Worm (Caenorhabditis elegans): ENCODE results near the gene Y15E3A.3.

The Y15E3A.3 gene

DNA sequence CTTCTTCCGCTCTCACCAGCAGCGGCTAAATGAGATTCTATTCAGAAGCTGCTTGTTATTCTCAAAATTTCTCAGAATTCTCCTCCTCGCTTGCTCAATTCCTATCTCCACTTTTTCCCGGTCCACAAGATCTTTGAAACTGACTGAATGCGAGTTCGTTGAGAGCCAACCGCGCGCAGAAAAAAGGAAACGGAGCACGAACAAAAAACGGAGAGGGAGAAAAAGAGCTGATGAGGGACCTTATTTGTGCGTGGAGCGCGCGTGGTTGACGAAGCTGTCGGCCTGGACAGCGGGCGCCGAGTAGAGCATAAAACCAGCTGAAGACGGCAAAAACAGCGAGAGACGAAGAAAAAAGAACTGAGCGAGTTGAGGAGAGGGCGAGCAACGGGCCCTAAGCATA is 16.5 kb upstream of the Y15E3A.3 start:
- TF ChIP-seq lin-11 (tag; optimal IDR thresholded peaks at IDR 0.05) (peak; percentile 20), egl-27 (tag; optimal IDR thresholded peaks at IDR 0.05) (no peak), mbf-1 (tag; optimal IDR thresholded peaks at IDR 0.05) (no peak), lsy-2 (tag; optimal IDR thresholded peaks at IDR 0.05) (peak in 1 of 2 experiments; percentile 23), F13H6.1 (tag; optimal IDR thresholded peaks at IDR 0.05) (peak; percentile 57), nhr-21 (tag; optimal IDR thresholded peaks at IDR 0.05) (no peak), peb-1 (tag; optimal IDR thresholded peaks at IDR 0.05) (no peak), nhr-10 (tag; optimal IDR thresholded peaks at IDR 0.05) (no peak), nhr-12 (tag; optimal IDR thresholded peaks at IDR 0.05) (no peak), nhr-237 (tag; optimal IDR thresholded peaks at IDR 0.05) (no peak), nhr-6 (tag; optimal IDR thresholded peaks at IDR 0.05) (no peak), ceh-16 (tag; optimal IDR thresholded peaks at IDR 0.05) (no peak), ztf-11 (tag; optimal IDR thresholded peaks at IDR 0.05) (no peak), crh-2 (tag; optimal IDR thresholded peaks at IDR 0.05) (no peak), unc-55 (GFP tag; optimal IDR thresholded peaks at IDR 0.05) (peak; percentile 10), lin-13 (GFP tag; optimal IDR thresholded peaks at IDR 0.05) (no peak), skn-1 (tag; optimal IDR thresholded peaks at IDR 0.05) (no peak), C34F6.9 (tag; optimal IDR thresholded peaks at IDR 0.05) (peak; percentile 12), Y55F3AM.14 (GFP tag; optimal IDR thresholded peaks at IDR 0.05) (peak; percentile 37), alr-1 (tag; optimal IDR thresholded peaks at IDR 0.05) (no peak), nhr-11 (tag; optimal IDR thresholded peaks at IDR 0.05) (no peak), unc-62 (GFP tag; optimal IDR thresholded peaks at IDR 0.05) (no peak), snpc-4 (tag; optimal IDR thresholded peaks at IDR 0.05) (peak; percentile 11), zag-1 (tag; optimal IDR thresholded peaks at IDR 0.05) (peak; percentile 52), mdl-1 (tag; optimal IDR thresholded peaks at IDR 0.05) (peak; percentile 49 to 59), gmeb-1 (tag; optimal IDR thresholded peaks at IDR 0.05) (no peak), nhr-77 (tag; optimal IDR thresholded peaks at IDR 0.05) (no peak), elt-1 (tag; optimal IDR thresholded peaks at IDR 0.05) (no peak), ceh-82 (tag; optimal IDR thresholded peaks at IDR 0.05) (no peak), sma-3 (GFP tag; optimal IDR thresholded peaks at IDR 0.05) (no peak), aly-2 (tag; optimal IDR thresholded peaks at IDR 0.05) (no peak), R02D3.7 (tag; optimal IDR thresholded peaks at IDR 0.05) (no peak), dmd-4 (tag; optimal IDR thresholded peaks at IDR 0.05) (no peak), nhr-129 (tag; optimal IDR thresholded peaks at IDR 0.05) (peak; percentile 31), ztf-4 (tag; optimal IDR thresholded peaks at IDR 0.05) (no peak), ZK546.5 (tag; optimal IDR thresholded peaks at IDR 0.05) (no peak), ama-1 (optimal IDR thresholded peaks at IDR 0.05) (no peak), nhr-23 (tag; optimal IDR thresholded peaks at IDR 0.05) (no peak), sma-9 (GFP tag; optimal IDR thresholded peaks at IDR 0.05) (no peak), sma-9 (tag; optimal IDR thresholded peaks at IDR 0.05) (no peak), lin-39 (tag; optimal IDR thresholded peaks at IDR 0.05) (no peak), sem-4 (tag; optimal IDR thresholded peaks at IDR 0.05) (peak; percentile 35), unc-39 (tag; optimal IDR thresholded peaks at IDR 0.05) (no peak), blmp-1 (tag; optimal IDR thresholded peaks at IDR 0.05; ENCODE audit: insufficient read depth) (no peak), fos-1 (tag; optimal IDR thresholded peaks at IDR 0.05) (no peak), nhr-25 (tag; optimal IDR thresholded peaks at IDR 0.05) (no peak), mab-5 (tag; optimal IDR thresholded peaks at IDR 0.05) (no peak), ztf-1 (GFP tag; conservative IDR thresholded peaks at IDR 0.05) (no peak), elt-3 (tag; optimal IDR thresholded peaks at IDR 0.05) (no peak)

DNA sequence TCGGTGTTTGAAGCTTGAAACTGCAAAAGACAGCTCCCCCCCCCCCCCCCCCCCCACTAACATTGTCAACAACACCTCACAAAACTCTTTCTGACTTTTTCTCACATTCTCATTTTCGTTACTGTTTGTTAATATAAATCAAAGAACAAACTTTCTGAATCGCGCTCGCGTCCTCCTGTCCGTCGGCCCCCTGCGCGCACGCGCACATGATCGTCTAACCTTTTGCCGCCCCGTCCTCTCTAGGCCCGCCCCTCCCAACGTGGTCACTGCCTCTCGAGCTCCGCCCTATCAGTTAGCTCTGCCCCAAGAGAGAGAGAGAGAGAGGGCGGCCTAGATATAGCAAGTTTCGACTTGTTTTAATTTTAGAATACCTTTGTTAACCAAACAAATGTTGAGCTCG is 15.1 kb upstream of the Y15E3A.3 start:
- TF ChIP-seq egl-27 (tag; optimal IDR thresholded peaks at IDR 0.05) = no peak
- TF ChIP-seq mdl-1 (tag; optimal IDR thresholded peaks at IDR 0.05) = peak in 1 of 2 experiments; percentile 11
- TF ChIP-seq ama-1 (optimal IDR thresholded peaks at IDR 0.05) = peak; percentile 54
- peak; percentile 57 for TF ChIP-seq sma-9 (GFP tag; optimal IDR thresholded peaks at IDR 0.05)
- TF ChIP-seq sma-9 (tag; optimal IDR thresholded peaks at IDR 0.05) = no peak
- TF ChIP-seq F13H6.1 (tag; optimal IDR thresholded peaks at IDR 0.05) = peak; percentile 58

Measured in whole organism, L2 larva.